Worm (Caenorhabditis elegans): ENCODE results near the gene Y57G11C.1147.
A peak's percentile ranks its signal among the peaks of the same experiment; 100 is the strongest.
"Not testable (repeated sequence)": the region's sequence is repeated elsewhere in the genome, so short reads cannot be mapped to it uniquely, and the experiment has no call there.

The Y57G11C.1147 gene

ce11 chrIV:14764719-14765173 is 32.6 kb downstream of the Y57G11C.1147 start (continued):
- peak; percentile 72; the same call in 1 of the 2 replicates for TF ChIP-seq ztf-28 (GFP tag; IDR thresholded peaks at IDR 0.05)
- TF ChIP-seq ztf-3 (GFP tag; optimal IDR thresholded peaks at IDR 0.05): no peak
- no peak for TF ChIP-seq bed-2 (GFP tag; IDR thresholded peaks at IDR 0.05)
- peak; percentile 38 for TF ChIP-seq F23B12.7 (tag; optimal IDR thresholded peaks at IDR 0.05; ENCODE audit: insufficient read depth)
- TF ChIP-seq C17E4.6 (GFP tag; IDR thresholded peaks at IDR 0.05): peak; percentile 42; the same call in 1 of the 2 replicates
- peak; percentile 85 for TF ChIP-seq dox-1 (GFP tag; IDR thresholded peaks at IDR 0.05)
- no peak for TF ChIP-seq rec-8 (tag; optimal IDR thresholded peaks at IDR 0.05)

- TF ChIP-seq cebp-1 (GFP tag; IDR thresholded peaks at IDR 0.05): no peak
- peak; percentile 28 for TF ChIP-seq cebp-1 (tag; optimal IDR thresholded peaks at IDR 0.05)
- no peak for TF ChIP-seq atf-7 (tag; optimal IDR thresholded peaks at IDR 0.05)
- peak; percentile 70 for TF ChIP-seq ama-1 (optimal IDR thresholded peaks at IDR 0.05)
- TF ChIP-seq ama-1 (GFP tag; optimal IDR thresholded peaks at IDR 0.05): no peak
- TF ChIP-seq Y53G8AR.9 (GFP tag; conservative IDR thresholded peaks at IDR 0.05): peak; percentile 30; the same call in 1 of the 2 replicates
Measured at ce11 chrIV:14763938-14764718, 33.2 kb downstream of the Y57G11C.1147 start.

DNA sequence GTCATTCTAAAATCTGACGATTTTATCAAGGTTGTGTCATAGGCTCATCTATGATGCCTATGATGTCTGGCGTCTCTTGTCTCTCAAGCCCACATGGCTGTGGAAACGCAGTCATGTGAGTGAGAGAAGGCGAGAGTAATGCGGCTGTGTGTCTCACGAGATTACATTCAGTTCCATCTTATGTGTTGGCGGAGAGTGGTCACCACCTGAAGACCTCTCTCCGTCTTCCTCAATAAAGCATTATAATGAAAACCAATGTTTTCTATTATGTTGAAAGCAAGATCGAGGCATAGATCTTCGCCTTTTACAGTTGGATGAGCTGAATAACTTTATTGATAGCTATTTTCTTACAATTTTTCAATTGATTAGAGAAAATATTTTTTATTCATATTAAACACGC is 34.0 kb downstream of the Y57G11C.1147 start:
- peak; percentile 6; the same call in 1 of the 2 replicates for TF ChIP-seq let-526 (GFP tag; IDR thresholded peaks at IDR 0.05)
- TF ChIP-seq Y95B8A.8 (GFP tag; IDR thresholded peaks at IDR 0.05): 0 out of 2 replicates have a peak, but pooled peaks have one; percentile 7
- 0 out of 2 replicates have a peak, but pooled peaks have one; percentile 38 for TF ChIP-seq pbrm-1 (GFP tag; IDR thresholded peaks at IDR 0.05)
- TF ChIP-seq lir-1 (GFP tag; conservative IDR thresholded peaks at IDR 0.05): peak; percentile 27; the same call in 1 of the 2 replicates
- peak; percentile 73; the same call in 1 of the 2 replicates for TF ChIP-seq egl-44 (GFP tag; IDR thresholded peaks at IDR 0.05)
- TF ChIP-seq nhr-80 (tag; optimal IDR thresholded peaks at IDR 0.05): peak; percentile 28
- peak; percentile 39 for TF ChIP-seq attf-5 (GFP tag; optimal IDR thresholded peaks at IDR 0.05)
- TF ChIP-seq C06A6.2 (GFP tag; conservative IDR thresholded peaks at IDR 0.05): peak; percentile 58; the same call in 1 of the 2 replicates
- TF ChIP-seq hmg-1.2 (GFP tag; IDR thresholded peaks at IDR 0.05): peak; percentile 56; the same call in 1 of the 2 replicates
- 0 out of 2 replicates have a peak, but pooled peaks have one; percentile 41 for TF ChIP-seq nfyb-1 (GFP tag; IDR thresholded peaks at IDR 0.05)
- peak; percentile 9 for TF ChIP-seq K12H6.12 (tag; optimal IDR thresholded peaks at IDR 0.05)
- peak; percentile 57; the same call in 1 of the 2 replicates for TF ChIP-seq ekl-4 (GFP tag; IDR thresholded peaks at IDR 0.05)
- TF ChIP-seq ceh-100 (GFP tag; IDR thresholded peaks at IDR 0.05): 0 out of 2 replicates have a peak, but pooled peaks have one; percentile 40
- peak; percentile 42; the same call in 1 of the 2 replicates for TF ChIP-seq K11D2.4 (GFP tag; IDR thresholded peaks at IDR 0.05)
- peak; percentile 20 for TF ChIP-seq snpc-4 (GFP tag; optimal IDR thresholded peaks at IDR 0.05)
- not testable (repeated sequence) for TF ChIP-seq snpc-4, cebp-1 (tag; optimal IDR thresholded peaks at IDR 0.05)
- peak; percentile 74 for TF ChIP-seq mcd-1 (GFP tag; IDR thresholded peaks at IDR 0.05)
- TF ChIP-seq cebp-1 (GFP tag; IDR thresholded peaks at IDR 0.05): 0 out of 2 replicates have a peak, but pooled peaks have one; percentile 18
- peak; percentile 26 for TF ChIP-seq ceh-27 (GFP tag; optimal IDR thresholded peaks at IDR 0.05)
- TF ChIP-seq rcor-1 (GFP tag; IDR thresholded peaks at IDR 0.05): peak; percentile 65; the same call in 1 of the 2 replicates
- 0 out of 2 replicates have a peak, but pooled peaks have one; percentile 8 for TF ChIP-seq Y67H2A.10 (GFP tag; conservative IDR thresholded peaks at IDR 0.05)

Data from whole organism, young adult.